Worm (Caenorhabditis elegans): ENCODE data around the gene col-167.

- TF ChIP-seq C34F6.9 (tag; optimal IDR thresholded peaks at IDR 0.05) (no peak), unc-62 (GFP tag; optimal IDR thresholded peaks at IDR 0.05) (no peak), nhr-12 (tag; optimal IDR thresholded peaks at IDR 0.05) (no peak), nhr-11 (tag; optimal IDR thresholded peaks at IDR 0.05) (no peak), F13H6.1 (tag; optimal IDR thresholded peaks at IDR 0.05) (no peak), nhr-10 (tag; optimal IDR thresholded peaks at IDR 0.05) (no peak), nhr-237 (tag; optimal IDR thresholded peaks at IDR 0.05) (no peak), ama-1 (optimal IDR thresholded peaks at IDR 0.05) (no peak), ztf-4 (tag; optimal IDR thresholded peaks at IDR 0.05) (no peak), sma-3 (GFP tag; optimal IDR thresholded peaks at IDR 0.05) (no peak)
These were observed 49.0 kb upstream of the col-167 start for ce11 chrX:6274270-6274669.
